Fruit fly (Drosophila melanogaster): ENCODE results near the gene CG14275.
A peak's percentile ranks its signal among the peaks of the same experiment; 100 is the strongest.

Gene CG14275

DNA sequence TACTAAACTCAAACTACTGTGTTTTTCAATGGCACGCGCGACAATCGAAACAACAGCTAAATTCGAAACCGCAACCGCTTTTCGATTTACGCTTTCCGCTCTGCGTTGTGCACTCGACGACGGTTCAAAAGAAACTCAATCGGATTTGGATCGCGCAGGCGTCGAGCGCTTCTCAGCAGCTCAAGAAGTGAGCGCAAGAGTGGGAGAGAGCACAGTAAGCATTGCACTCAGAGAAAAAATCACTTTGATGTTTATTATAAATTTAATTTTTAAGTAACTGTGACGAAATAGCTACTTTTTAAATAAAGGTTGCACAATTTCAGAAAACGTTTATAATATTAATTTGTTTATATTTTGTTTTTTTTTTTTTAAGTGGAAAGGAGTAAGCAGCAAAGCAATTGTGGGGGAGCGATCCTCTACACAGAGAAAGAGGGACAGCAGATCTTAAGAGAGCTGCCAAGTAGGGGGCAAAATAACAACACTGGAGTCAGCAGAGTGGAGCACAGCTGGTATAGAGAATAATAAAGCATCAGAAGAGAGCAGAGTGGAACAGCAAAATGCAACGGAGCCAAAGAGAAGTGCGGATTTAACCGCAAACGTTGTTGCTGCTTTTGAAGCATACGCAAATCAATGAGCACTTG, 49.6 kb upstream of the CG14275 start (continued):
- TF ChIP-seq Sox102F (GFP tag; optimal IDR thresholded peaks at IDR 0.05) (peak; percentile 99), Optix (GFP tag; IDR thresholded peaks at IDR 0.05) (peak; percentile 96), kni (GFP tag; optimal IDR thresholded peaks at IDR 0.05) (peak; percentile 93), Pdp1 (GFP tag; optimal IDR thresholded peaks at IDR 0.05) (peak; percentile 92 to 93), seq (GFP tag; IDR thresholded peaks at IDR 0.05) (peak; percentile 98), CG12769 (tag; optimal IDR thresholded peaks at IDR 0.05) (peak; percentile 87), CG7271 (tag; optimal IDR thresholded peaks at IDR 0.05) (peak; percentile 92), Scr (GFP tag; IDR thresholded peaks at IDR 0.05; ENCODE audit: partially characterized antibody) (no peak), CHES-1-like (GFP tag; optimal IDR thresholded peaks at IDR 0.05) (peak; percentile 82), CG14710 (tag; optimal IDR thresholded peaks at IDR 0.05) (peak; percentile 98), CG5953 (GFP tag; IDR thresholded peaks at IDR 0.05) (peak; percentile 98), CG5180 (GFP tag; optimal IDR thresholded peaks at IDR 0.05) (peak; percentile 91), BEAF-32 (GFP tag; optimal IDR thresholded peaks at IDR 0.05) (peak; percentile 0), gem (tag; optimal IDR thresholded peaks at IDR 0.05) (peak; percentile 99), CG14014 (GFP tag; IDR thresholded peaks at IDR 0.05) (peak; percentile 98), pum (GFP tag; optimal IDR thresholded peaks at IDR 0.05) (peak; percentile 0), org-1 (GFP tag; optimal IDR thresholded peaks at IDR 0.05) (peak; percentile 94), CG17361 (GFP tag; IDR thresholded peaks at IDR 0.05) (peak; percentile 99), pho (GFP tag; optimal IDR thresholded peaks at IDR 0.05) (peak; percentile 82), CG18011 (GFP tag; optimal IDR thresholded peaks at IDR 0.05) (peak; percentile 85), CG10431 (GFP tag; optimal IDR thresholded peaks at IDR 0.05) (peak; percentile 95), Hand (GFP tag; optimal IDR thresholded peaks at IDR 0.05) (peak; percentile 90), CkIIα-i1 (GFP tag; IDR thresholded peaks at IDR 0.05) (peak; percentile 78; the same call in 1 of the 2 replicates), D19A (tag; optimal IDR thresholded peaks at IDR 0.05) (peak; percentile 94), crp (GFP tag; optimal IDR thresholded peaks at IDR 0.05) (peak in 1 of 2 experiments; percentile 69), lilli (GFP tag; optimal IDR thresholded peaks at IDR 0.05) (peak; percentile 97), CG17612 (GFP tag; IDR thresholded peaks at IDR 0.05) (peak; percentile 93), CG32767 (GFP tag; IDR thresholded peaks at IDR 0.05) (peak; percentile 99), HmgD (GFP tag; optimal IDR thresholded peaks at IDR 0.05) (peak; percentile 2), lbe (GFP tag; optimal IDR thresholded peaks at IDR 0.05) (peak; percentile 99), ken (GFP tag; IDR thresholded peaks at IDR 0.05) (peak; percentile 98), CG3847 (GFP tag; IDR thresholded peaks at IDR 0.05) (peak; percentile 97), grn (GFP tag; optimal IDR thresholded peaks at IDR 0.05) (peak; percentile 86), CG13123 (GFP tag; optimal IDR thresholded peaks at IDR 0.05) (peak; percentile 97), CG11093 (GFP tag; IDR thresholded peaks at IDR 0.05) (peak; percentile 97), ap (GFP tag; IDR thresholded peaks at IDR 0.05) (peak; percentile 99), pros (GFP tag; optimal IDR thresholded peaks at IDR 0.05) (peak; percentile 78), dm (GFP tag; optimal IDR thresholded peaks at IDR 0.05) (peak; percentile 83), Bteb2 (GFP tag; optimal IDR thresholded peaks at IDR 0.05) (peak; percentile 93), Xrp1 (GFP tag; IDR thresholded peaks at IDR 0.05) (peak; percentile 100), CG1233 (GFP tag; optimal IDR thresholded peaks at IDR 0.05) (peak; percentile 96), sima (GFP tag; optimal IDR thresholded peaks at IDR 0.05) (peak; percentile 82), CG10654 (GFP tag; optimal IDR thresholded peaks at IDR 0.05) (peak; percentile 97)

Data from whole organism, embryonic.